Worm (Caenorhabditis elegans): ENCODE results near the gene cdh-4.

cdh-4 gene

ce11 chrIII:4488892-4489409 lies 31.2 kb upstream of the cdh-4 start, which contains the start of gene cpg-1:
Gene cpg-1 (plus strand): TSS chrIII:4489359.
- TF ChIP-seq nhr-237 (tag; optimal IDR thresholded peaks at IDR 0.05): no peak
- TF ChIP-seq dmd-4 (tag; optimal IDR thresholded peaks at IDR 0.05): no peak
- no peak for TF ChIP-seq ztf-1 (GFP tag; conservative IDR thresholded peaks at IDR 0.05)
- TF ChIP-seq ztf-11 (tag; optimal IDR thresholded peaks at IDR 0.05): no peak
- no peak for TF ChIP-seq mab-5 (tag; optimal IDR thresholded peaks at IDR 0.05)
- no peak for TF ChIP-seq alr-1 (tag; optimal IDR thresholded peaks at IDR 0.05)
- no peak for TF ChIP-seq snpc-4 (tag; optimal IDR thresholded peaks at IDR 0.05)

- TF ChIP-seq nhr-21 (tag; optimal IDR thresholded peaks at IDR 0.05) (peak; percentile 59), Y55F3AM.14 (GFP tag; optimal IDR thresholded peaks at IDR 0.05) (peak; percentile 39), ztf-1 (GFP tag; conservative IDR thresholded peaks at IDR 0.05) (no peak), ama-1 (optimal IDR thresholded peaks at IDR 0.05) (peak; percentile 48), lsy-2 (tag; optimal IDR thresholded peaks at IDR 0.05) (peak in 1 of 2 experiments; percentile 62), ceh-16 (tag; optimal IDR thresholded peaks at IDR 0.05) (no peak), nhr-77 (tag; optimal IDR thresholded peaks at IDR 0.05) (no peak), ztf-4 (tag; optimal IDR thresholded peaks at IDR 0.05) (no peak), unc-62 (GFP tag; optimal IDR thresholded peaks at IDR 0.05) (no peak), nhr-25 (tag; optimal IDR thresholded peaks at IDR 0.05) (peak; percentile 21), C34F6.9 (tag; optimal IDR thresholded peaks at IDR 0.05) (peak; percentile 24)
These were observed 28.7 kb upstream of the cdh-4 start for ce11 chrIII:4491164-4492144.

- TF ChIP-seq ztf-4 (tag; optimal IDR thresholded peaks at IDR 0.05): no peak
- no peak for TF ChIP-seq F13H6.1 (tag; optimal IDR thresholded peaks at IDR 0.05)
- no peak for TF ChIP-seq R02D3.7 (tag; optimal IDR thresholded peaks at IDR 0.05)
- TF ChIP-seq ZK546.5 (tag; optimal IDR thresholded peaks at IDR 0.05): no peak
- TF ChIP-seq lin-13 (GFP tag; optimal IDR thresholded peaks at IDR 0.05): no peak
- TF ChIP-seq nhr-237 (tag; optimal IDR thresholded peaks at IDR 0.05): no peak
- TF ChIP-seq Y55F3AM.14 (GFP tag; optimal IDR thresholded peaks at IDR 0.05): no peak
- TF ChIP-seq nhr-77 (tag; optimal IDR thresholded peaks at IDR 0.05): no peak
- TF ChIP-seq zag-1 (tag; optimal IDR thresholded peaks at IDR 0.05): no peak
- peak; percentile 22 for TF ChIP-seq sma-9 (GFP tag; optimal IDR thresholded peaks at IDR 0.05)
- TF ChIP-seq sma-9 (tag; optimal IDR thresholded peaks at IDR 0.05): no peak
- no peak for TF ChIP-seq nhr-11 (tag; optimal IDR thresholded peaks at IDR 0.05)
- no peak for TF ChIP-seq nhr-25 (tag; optimal IDR thresholded peaks at IDR 0.05)
- no peak for TF ChIP-seq ztf-1 (GFP tag; conservative IDR thresholded peaks at IDR 0.05)
- no peak for TF ChIP-seq nhr-129 (tag; optimal IDR thresholded peaks at IDR 0.05)
- TF ChIP-seq ceh-16 (tag; optimal IDR thresholded peaks at IDR 0.05): no peak
- TF ChIP-seq fos-1 (tag; optimal IDR thresholded peaks at IDR 0.05): peak; percentile 36
- TF ChIP-seq ama-1 (optimal IDR thresholded peaks at IDR 0.05): peak; percentile 51
- no peak for TF ChIP-seq blmp-1 (tag; optimal IDR thresholded peaks at IDR 0.05; ENCODE audit: insufficient read depth)
- peak; percentile 40 for TF ChIP-seq nhr-21 (tag; optimal IDR thresholded peaks at IDR 0.05)
- no peak for TF ChIP-seq C34F6.9 (tag; optimal IDR thresholded peaks at IDR 0.05)
- no peak for TF ChIP-seq snpc-4 (tag; optimal IDR thresholded peaks at IDR 0.05)
- TF ChIP-seq lin-11 (tag; optimal IDR thresholded peaks at IDR 0.05): no peak
- TF ChIP-seq elt-1 (tag; optimal IDR thresholded peaks at IDR 0.05): no peak
These were observed 27.0 kb upstream of the cdh-4 start for ce11 chrIII:4493008-4493777.

- no peak for TF ChIP-seq nhr-23 (tag; optimal IDR thresholded peaks at IDR 0.05)
- TF ChIP-seq C34F6.9 (tag; optimal IDR thresholded peaks at IDR 0.05): peak; percentile 35
- TF ChIP-seq ceh-82 (tag; optimal IDR thresholded peaks at IDR 0.05): no peak
- TF ChIP-seq lin-13 (GFP tag; optimal IDR thresholded peaks at IDR 0.05): peak; percentile 49
- no peak for TF ChIP-seq aly-2 (tag; optimal IDR thresholded peaks at IDR 0.05)
- no peak for TF ChIP-seq ztf-4 (tag; optimal IDR thresholded peaks at IDR 0.05)
- peak; percentile 85 for TF ChIP-seq sma-3 (GFP tag; optimal IDR thresholded peaks at IDR 0.05)
- TF ChIP-seq nhr-6 (tag; optimal IDR thresholded peaks at IDR 0.05): peak; percentile 49
- peak; percentile 24 for TF ChIP-seq blmp-1 (tag; optimal IDR thresholded peaks at IDR 0.05; ENCODE audit: insufficient read depth)
- no peak for TF ChIP-seq snpc-4 (tag; optimal IDR thresholded peaks at IDR 0.05)
- TF ChIP-seq peb-1 (tag; optimal IDR thresholded peaks at IDR 0.05): no peak
- peak; percentile 81 for TF ChIP-seq nhr-25 (tag; optimal IDR thresholded peaks at IDR 0.05)
- no peak for TF ChIP-seq zag-1 (tag; optimal IDR thresholded peaks at IDR 0.05)
- no peak for TF ChIP-seq nhr-237 (tag; optimal IDR thresholded peaks at IDR 0.05)
- TF ChIP-seq lsy-2 (tag; optimal IDR thresholded peaks at IDR 0.05): peak in 1 of 2 experiments; percentile 62
- TF ChIP-seq crh-2 (tag; optimal IDR thresholded peaks at IDR 0.05): peak; percentile 78
- TF ChIP-seq sma-9 (GFP tag; optimal IDR thresholded peaks at IDR 0.05): peak; percentile 74
- TF ChIP-seq sma-9 (tag; optimal IDR thresholded peaks at IDR 0.05): no peak
- TF ChIP-seq R02D3.7 (tag; optimal IDR thresholded peaks at IDR 0.05): no peak
- peak; percentile 83 for TF ChIP-seq nhr-21 (tag; optimal IDR thresholded peaks at IDR 0.05)
- no peak for TF ChIP-seq nhr-12 (tag; optimal IDR thresholded peaks at IDR 0.05)
- TF ChIP-seq nhr-129 (tag; optimal IDR thresholded peaks at IDR 0.05): peak; percentile 76
- peak; percentile 75 for TF ChIP-seq fos-1 (tag; optimal IDR thresholded peaks at IDR 0.05)
- TF ChIP-seq egl-27 (tag; optimal IDR thresholded peaks at IDR 0.05): no peak
- no peak for TF ChIP-seq lin-11 (tag; optimal IDR thresholded peaks at IDR 0.05)
- TF ChIP-seq dmd-4 (tag; optimal IDR thresholded peaks at IDR 0.05): no peak
- peak; percentile 73 for TF ChIP-seq gmeb-1 (tag; optimal IDR thresholded peaks at IDR 0.05)
- TF ChIP-seq Y55F3AM.14 (GFP tag; optimal IDR thresholded peaks at IDR 0.05): no peak
These were observed 25.6 kb upstream of the cdh-4 start for ce11 chrIII:4494541-4495010.
